Fruit fly (Drosophila melanogaster) S2 (cell line): Measurements from ENCODE around the gene Gr64c.

ENCODE experiments used
- CG8478 ChIP-seq: fragments of >200 bp; optimal IDR thresholded peaks from 2 replicates; lab custom pipeline; 2018
- CTCF ChIP-seq, 2 experiments: fragments of >200 bp; optimal IDR thresholded peaks; 2 replicates each; lab custom pipeline; 2018

The Gr64c gene

dm6 chr3L:4025738-4026505 lies 2.5 kb upstream of the Gr64c start, which contains the start of gene CG11594:
Gene CG11594 (minus strand): TSS chr3L:4026011.
- no peak for TF ChIP-seq CG8478 (lab: Kevin White, UChicago)
- no peak for TF ChIP-seq CTCF (optimal IDR thresholded peaks at IDR 0.05; lab: Kevin White, UChicago)

dm6 chr3L:4026506-4026868 lies 1.9 kb upstream of the Gr64c start, which contains the start of gene Gr64a:
Gene Gr64a (plus strand): TSS chr3L:4026769.
- no peak for TF ChIP-seq CTCF (optimal IDR thresholded peaks at IDR 0.05; lab: Kevin White, UChicago)
- TF ChIP-seq CG8478 (lab: Kevin White, UChicago): no peak

dm6 chr3L:4031762-4032161 lies 3.4 kb downstream of the Gr64c start, which contains the start of the genes Gr64d and Gr64e:
Gene Gr64d (plus strand): TSS chr3L:4032062.
Gene Gr64e (plus strand): TSS chr3L:4032141.
- TF ChIP-seq CG8478 (lab: Kevin White, UChicago): no peak
- no peak for TF ChIP-seq CTCF (optimal IDR thresholded peaks at IDR 0.05; lab: Kevin White, UChicago)

- no peak for TF ChIP-seq CTCF (optimal IDR thresholded peaks at IDR 0.05; lab: Kevin White, UChicago)
- no peak for TF ChIP-seq CG8478 (lab: Kevin White, UChicago)
Observed at dm6 chr3L:4035499-4035898, 7.1 kb downstream of the Gr64c start, which contains the start of gene Gr64f. Gene Gr64f (plus strand): TSS chr3L:4035799.

dm6 chr3L:4040247-4040925 lies 12.0 kb downstream of the Gr64c start, which contains the start of the genes CG11593 and Rcd5:
Gene CG11593 (minus strand): TSS chr3L:4040482.
Gene Rcd5 (plus strand): TSS chr3L:4040529.
- no peak for TF ChIP-seq CTCF (optimal IDR thresholded peaks at IDR 0.05; lab: Kevin White, UChicago)
- no peak for TF ChIP-seq CG8478 (lab: Kevin White, UChicago)

dm6 chr3L:4044497-4044896 lies 16.1 kb downstream of the Gr64c start:
- TF ChIP-seq CG8478 (lab: Kevin White, UChicago): no peak
- TF ChIP-seq CTCF (optimal IDR thresholded peaks at IDR 0.05; lab: Kevin White, UChicago): no peak

- no peak for TF ChIP-seq CG8478 (lab: Kevin White, UChicago)
- no peak for TF ChIP-seq CTCF (optimal IDR thresholded peaks at IDR 0.05; lab: Kevin White, UChicago)
Observed at dm6 chr3L:4046289-4046688, 17.9 kb downstream of the Gr64c start, which contains the start of gene CG1136. Gene CG1136 (plus strand): TSS chr3L:4046596.

dm6 chr3L:4047635-4048034 lies 19.2 kb downstream of the Gr64c start, which contains the start of gene Dpy-30L2:
Gene Dpy-30L2 (minus strand): TSS chr3L:4047735.
- TF ChIP-seq CTCF (optimal IDR thresholded peaks at IDR 0.05; lab: Kevin White, UChicago) (no peak), CG8478 (lab: Kevin White, UChicago) (no peak)

dm6 chr3L:4049082-4049481 lies 20.7 kb downstream of the Gr64c start:
- no peak for TF ChIP-seq CTCF (optimal IDR thresholded peaks at IDR 0.05; lab: Kevin White, UChicago)
- no peak for TF ChIP-seq CG8478 (lab: Kevin White, UChicago)

dm6 chr3L:4055438-4055962 lies 27.1 kb downstream of the Gr64c start:
- TF ChIP-seq CTCF (optimal IDR thresholded peaks at IDR 0.05; lab: Kevin White, UChicago) (no peak), CG8478 (lab: Kevin White, UChicago) (no peak)

- no peak for TF ChIP-seq CTCF (optimal IDR thresholded peaks at IDR 0.05; lab: Kevin White, UChicago)
- no peak for TF ChIP-seq CG8478 (lab: Kevin White, UChicago)
Observed at dm6 chr3L:4056812-4057211, 28.4 kb downstream of the Gr64c start.

dm6 chr3L:4059293-4059820 lies 31.0 kb downstream of the Gr64c start, which contains the start of gene Ugt305A1:
Gene Ugt305A1 (plus strand): TSS chr3L:4059770.
- TF ChIP-seq CTCF (optimal IDR thresholded peaks at IDR 0.05; lab: Kevin White, UChicago) (no peak), CG8478 (lab: Kevin White, UChicago) (no peak)

dm6 chr3L:4061921-4062474 lies 33.6 kb downstream of the Gr64c start, which contains the start of gene dib:
Gene dib (plus strand): TSS chr3L:4062292.
- no peak for TF ChIP-seq CG8478 (lab: Kevin White, UChicago)
- TF ChIP-seq CTCF (optimal IDR thresholded peaks at IDR 0.05; lab: Kevin White, UChicago): no peak

dm6 chr3L:4068368-4068767 lies 40.0 kb downstream of the Gr64c start:
- TF ChIP-seq CTCF (optimal IDR thresholded peaks at IDR 0.05; lab: Kevin White, UChicago) (no peak), CG8478 (lab: Kevin White, UChicago) (no peak)
